Fruit fly (Drosophila melanogaster) whole organism, wandering third instar larva: ENCODE measurements around the gene ds.

Experiments
- Abd-B ChIP-seq: fragments of >200 bp; optimal IDR thresholded peaks from 2 replicates; lab custom pipeline; 2017; ENCODE audit warnings: missing biosample characterization, missing genetic modification characterization
- CG32264 ChIP-seq: fragments of 200-800 bp; sonication (Bioruptor generic); optimal IDR thresholded peaks from 2 replicates; lab custom pipeline; 2016; ENCODE audit warnings: missing biosample characterization, missing genetic modification characterization
- CG9705 ChIP-seq: fragments of 200-800 bp; sonication (Bioruptor generic); optimal IDR thresholded peaks from 2 replicates; lab custom pipeline; 2018; ENCODE audit warnings: missing biosample characterization, mild to moderate bottlenecking, missing genetic modification characterization
- CrebA ChIP-seq: fragments of 200-800 bp; sonication (Bioruptor generic); optimal IDR thresholded peaks from 2 replicates; lab custom pipeline; 2016; ENCODE audit warnings: missing biosample characterization, mild to moderate bottlenecking, missing genetic modification characterization, borderline replicate concordance
- Dfd ChIP-seq: fragments of >200 bp; optimal IDR thresholded peaks from 2 replicates; lab custom pipeline; 2017; ENCODE audit warnings: missing biosample characterization, missing genetic modification characterization
- Dif ChIP-seq: fragments of 200-275, 200-300 bp; sonication (Bioruptor generic); optimal IDR thresholded peaks from 2 replicates; lab custom pipeline; 2018; ENCODE audit warnings: missing biosample characterization, missing genetic modification characterization; ENCODE audit not compliant: partially characterized antibody
- HLH106 ChIP-seq: fragments of 200-800 bp; optimal IDR thresholded peaks from 3 replicates; lab custom pipeline; 2019; ENCODE audit warnings: missing biosample characterization, mild to moderate bottlenecking, missing genetic modification characterization, moderate library complexity
- Hnf4 ChIP-seq: fragments of 200-800 bp; sonication (Bioruptor generic); optimal IDR thresholded peaks from 2 replicates; lab custom pipeline; 2016; ENCODE audit warnings: missing biosample characterization, mild to moderate bottlenecking, missing genetic modification characterization
- Hr78 ChIP-seq: fragments of >200 bp; optimal IDR thresholded peaks from 2 replicates; lab custom pipeline; 2017; ENCODE audit warnings: missing biosample characterization, missing genetic modification characterization
- Hr83 ChIP-seq: fragments of 200-300 bp; sonication (Bioruptor generic); optimal IDR thresholded peaks from 2 replicates; lab custom pipeline; 2016; ENCODE audit warnings: missing biosample characterization, mild to moderate bottlenecking, missing genetic modification characterization, moderate library complexity; ENCODE audit not compliant: poor library complexity, severe bottlenecking
- Mio ChIP-seq: sonication (Bioruptor generic); optimal IDR thresholded peaks from 2 replicates; lab custom pipeline; 2016; ENCODE audit warnings: missing biosample characterization, missing genetic modification characterization
- Myc ChIP-seq: fragments of >200 bp; optimal IDR thresholded peaks from 2 replicates; lab custom pipeline; 2017
- N ChIP-seq: fragments of >200 bp; optimal IDR thresholded peaks from 2 replicates; lab custom pipeline; 2018; ENCODE audit warnings: missing biosample characterization, missing external identifiers, missing genetic modification characterization
- OdsH ChIP-seq: fragments of 200-800 bp; sonication (Bioruptor generic); optimal IDR thresholded peaks from 2 replicates; lab custom pipeline; 2016; ENCODE audit warnings: missing biosample characterization, mild to moderate bottlenecking, missing genetic modification characterization
- Rel ChIP-seq, 2 experiments: fragments of 200-800 bp; sonication (Bioruptor generic) in 1 of 2; optimal IDR thresholded peaks; 2 replicates in 1 of 2; 3 replicates in 1 of 2; lab custom pipeline; 2016 to 2019; ENCODE audit warnings: mild to moderate bottlenecking in 2 of 2, missing biosample characterization in 2 of 2, missing genetic modification characterization in 2 of 2, moderate library complexity in 1 of 2
- Sp1 ChIP-seq: fragments of 200-800 bp; sonication (Bioruptor generic); optimal IDR thresholded peaks from 3 replicates; lab custom pipeline; 2019; ENCODE audit warnings: missing biosample characterization, mild to moderate bottlenecking, missing genetic modification characterization, moderate library complexity
- Vsx2 ChIP-seq: fragments of 200-300, 225-300 bp; sonication (Bioruptor generic); optimal IDR thresholded peaks from 2 replicates; lab custom pipeline; 2018; ENCODE audit warnings: missing biosample characterization, missing genetic modification characterization; ENCODE audit not compliant: partially characterized antibody
- br ChIP-seq: fragments of 200-800 bp; sonication (Bioruptor generic); optimal IDR thresholded peaks from 2 replicates; lab custom pipeline; 2016; ENCODE audit warnings: missing biosample characterization, missing genetic modification characterization
- brk ChIP-seq: fragments of 200-800 bp; sonication (Bioruptor generic); optimal IDR thresholded peaks from 2 replicates; lab custom pipeline; 2016; ENCODE audit warnings: missing biosample characterization, mild to moderate bottlenecking, missing genetic modification characterization
- dl ChIP-seq, 2 experiments: fragments of 175-275, 200-275 bp in 1 of 2; fragments of 200-275 bp in 1 of 2; sonication (Bioruptor generic); optimal IDR thresholded peaks; lab custom pipeline; 2018; ENCODE audit warnings: mild to moderate bottlenecking in 2 of 2, missing biosample characterization in 2 of 2, missing genetic modification characterization in 2 of 2, moderate library complexity in 2 of 2; ENCODE audit not compliant: partially characterized antibody in 2 of 2, insufficient read depth in 1 of 2
- dmrt93B ChIP-seq: fragments of 200-800 bp; sonication (Bioruptor generic); optimal IDR thresholded peaks from 2 replicates; lab custom pipeline; 2018; ENCODE audit warnings: missing biosample characterization, mild to moderate bottlenecking, missing genetic modification characterization
- dsf ChIP-seq: sonication (Bioruptor generic); optimal IDR thresholded peaks from 2 replicates; lab custom pipeline; 2016; ENCODE audit warnings: missing biosample characterization, missing genetic modification characterization, borderline replicate concordance
- ey ChIP-seq: fragments of 200-800 bp; sonication (Bioruptor generic); optimal IDR thresholded peaks from 2 replicates; lab custom pipeline; 2016; ENCODE audit warnings: missing biosample characterization, missing genetic modification characterization
- foxo ChIP-seq, 2 experiments: fragments of 200-800 bp; sonication (Bioruptor generic); optimal IDR thresholded peaks; 2 replicates in 1 of 2; 3 replicates in 1 of 2; lab custom pipeline; 2016 to 2017; ENCODE audit warnings: missing biosample characterization in 2 of 2, missing genetic modification characterization in 2 of 2
- fru ChIP-seq: fragments of 200-800 bp; sonication (Bioruptor generic); optimal IDR thresholded peaks from 3 replicates; lab custom pipeline; 2016; ENCODE audit warnings: missing biosample characterization, mild to moderate bottlenecking, missing genetic modification characterization
- h ChIP-seq: fragments of 200-800 bp; sonication (Bioruptor generic); optimal IDR thresholded peaks from 3 replicates; lab custom pipeline; 2016; ENCODE audit warnings: missing biosample characterization, mild to moderate bottlenecking, missing genetic modification characterization
- jim ChIP-seq: fragments of 175-275, 200-325 bp; sonication (Bioruptor generic); optimal IDR thresholded peaks from 2 replicates; lab custom pipeline; 2016; ENCODE audit warnings: missing biosample characterization, mild to moderate bottlenecking, missing genetic modification characterization
- lola ChIP-seq: fragments of >200 bp; optimal IDR thresholded peaks from 2 replicates; lab custom pipeline; 2017; ENCODE audit warnings: missing biosample characterization, missing genetic modification characterization
- pan ChIP-seq: fragments of >200 bp; optimal IDR thresholded peaks from 2 replicates; lab custom pipeline; 2017
- psq ChIP-seq: fragments of 200-800 bp; sonication (Bioruptor generic); optimal IDR thresholded peaks from 3 replicates; lab custom pipeline; 2017; ENCODE audit warnings: missing biosample characterization, mild to moderate bottlenecking, missing genetic modification characterization, moderate library complexity
- rgr ChIP-seq: fragments of 200-800 bp; sonication (Bioruptor generic); optimal IDR thresholded peaks from 3 replicates; lab custom pipeline; 2016; ENCODE audit warnings: missing biosample characterization, mild to moderate bottlenecking, missing genetic modification characterization
- sage ChIP-seq: fragments of 200-800 bp; sonication (Bioruptor generic); optimal IDR thresholded peaks from 2 replicates; lab custom pipeline; 2016; ENCODE audit warnings: missing biosample characterization, mild to moderate bottlenecking, missing genetic modification characterization
- sv ChIP-seq: fragments of 200-800 bp; sonication (Bioruptor generic); optimal IDR thresholded peaks from 3 replicates; lab custom pipeline; 2016; ENCODE audit warnings: missing biosample characterization, missing genetic modification characterization
- tai ChIP-seq: sonication (Bioruptor generic); optimal IDR thresholded peaks from 2 replicates; lab custom pipeline; 2016; ENCODE audit warnings: missing biosample characterization, missing genetic modification characterization
- usp ChIP-seq: fragments of >200 bp; optimal IDR thresholded peaks from 2 replicates; lab custom pipeline; 2017; ENCODE audit warnings: missing biosample characterization, missing genetic modification characterization
- woc ChIP-seq: sonication (Bioruptor generic); optimal IDR thresholded peaks from 2 replicates; lab custom pipeline; 2016; ENCODE audit warnings: missing biosample characterization, mild to moderate bottlenecking, missing genetic modification characterization

Gene ds

dm6 chr2L:718280-718871, 3.6 kb upstream of the ds start:
- peak in 1 of 2 experiments; percentile 70 for TF ChIP-seq foxo (GFP tag; optimal IDR thresholded peaks at IDR 0.05; lab: Kevin White, UChicago)
- TF ChIP-seq CG32264 (GFP tag; lab: Kevin White, UChicago): peak; percentile 29
- TF ChIP-seq fru: peak; percentile 67
- TF ChIP-seq N (GFP tag; lab: Kevin White, UChicago): no peak
- TF ChIP-seq psq (GFP tag; lab: Kevin White, UChicago): peak; percentile 51
- no peak for TF ChIP-seq Mio (GFP tag; lab: Kevin White, UChicago)
- TF ChIP-seq woc: peak; percentile 27
- peak; percentile 77 for TF ChIP-seq ey
- TF ChIP-seq Sp1: peak; percentile 76
- TF ChIP-seq Rel (GFP tag; optimal IDR thresholded peaks at IDR 0.05; lab: Kevin White, UChicago): no peak
- TF ChIP-seq Rel (tag; optimal IDR thresholded peaks at IDR 0.05; lab: Kevin White, UChicago): peak; percentile 9
- peak; percentile 74 for TF ChIP-seq OdsH (GFP tag; lab: Kevin White, UChicago)
- no peak for TF ChIP-seq dl (GFP tag; optimal IDR thresholded peaks at IDR 0.05; lab: Kevin White, UChicago; ENCODE audit: insufficient read depth in 1 of 2, partially characterized antibody in 2 of 2)
- no peak for TF ChIP-seq Abd-B (GFP tag; lab: Kevin White, UChicago)
- TF ChIP-seq CG9705 (GFP tag; lab: Kevin White, UChicago): peak; percentile 12
- TF ChIP-seq HLH106 (tag; lab: Kevin White, UChicago): peak; percentile 75
- TF ChIP-seq h (GFP tag; lab: Kevin White, UChicago): peak; percentile 75
- peak; percentile 45 for TF ChIP-seq dmrt93B (GFP tag; lab: Kevin White, UChicago)
- TF ChIP-seq Vsx2 (GFP tag; lab: Kevin White, UChicago): no peak
- no peak for TF ChIP-seq Hr78 (GFP tag; lab: Kevin White, UChicago)
- peak; percentile 67 for TF ChIP-seq rgr (GFP tag; lab: Kevin White, UChicago)
- peak; percentile 68 for TF ChIP-seq Hnf4 (GFP tag; lab: Kevin White, UChicago)
- TF ChIP-seq tai (GFP tag; lab: Kevin White, UChicago): no peak
- TF ChIP-seq br: peak; percentile 80

- TF ChIP-seq Hr78 (GFP tag; lab: Kevin White, UChicago): no peak
- no peak for TF ChIP-seq fru
- TF ChIP-seq usp: no peak
- TF ChIP-seq rgr (GFP tag; lab: Kevin White, UChicago): peak; percentile 21
- no peak for TF ChIP-seq N (GFP tag; lab: Kevin White, UChicago)
- TF ChIP-seq HLH106 (tag; lab: Kevin White, UChicago): peak; percentile 48
- no peak for TF ChIP-seq lola
- peak in 1 of 2 experiments; percentile 23 for TF ChIP-seq foxo (GFP tag; optimal IDR thresholded peaks at IDR 0.05; lab: Kevin White, UChicago)
- TF ChIP-seq woc: peak; percentile 20
- no peak for TF ChIP-seq pan
- TF ChIP-seq brk (GFP tag; lab: Kevin White, UChicago): no peak
These were observed 3.0 kb upstream of the ds start for dm6 chr2L:717783-718182.

- TF ChIP-seq Hr78 (GFP tag; lab: Kevin White, UChicago) (no peak), Abd-B (GFP tag; lab: Kevin White, UChicago) (no peak), Hr83 (GFP tag; lab: Kevin White, UChicago) (no peak), Vsx2 (GFP tag; lab: Kevin White, UChicago) (no peak), br (no peak), Mio (GFP tag; lab: Kevin White, UChicago) (no peak), jim (no peak), sv (GFP tag; lab: Kevin White, UChicago) (no peak), CG9705 (GFP tag; lab: Kevin White, UChicago) (no peak), Rel (GFP tag; optimal IDR thresholded peaks at IDR 0.05; lab: Kevin White, UChicago) (no peak), Rel (tag; optimal IDR thresholded peaks at IDR 0.05; lab: Kevin White, UChicago) (no peak), Dfd (GFP tag; lab: Kevin White, UChicago) (no peak), sage (GFP tag; lab: Kevin White, UChicago) (no peak), lola (no peak), ey (no peak), Myc (lab: Kevin White, UChicago) (no peak), usp (no peak), Sp1 (no peak), fru (no peak), N (GFP tag; lab: Kevin White, UChicago) (no peak)
These were observed 1.8 kb upstream of the ds start for dm6 chr2L:716547-716946.

dm6 chr2L:715489-715849, 686 bp upstream of the ds start:
- TF ChIP-seq dmrt93B (GFP tag; lab: Kevin White, UChicago): peak; percentile 95
- peak; percentile 98 for TF ChIP-seq h (GFP tag; lab: Kevin White, UChicago)
- TF ChIP-seq dl (GFP tag; optimal IDR thresholded peaks at IDR 0.05; lab: Kevin White, UChicago; ENCODE audit: insufficient read depth in 1 of 2, partially characterized antibody in 2 of 2): no peak
- TF ChIP-seq Hr83 (GFP tag; lab: Kevin White, UChicago): peak; percentile 22
- TF ChIP-seq usp: no peak
- peak; percentile 79 for TF ChIP-seq CrebA
- TF ChIP-seq rgr (GFP tag; lab: Kevin White, UChicago): peak; percentile 97
- no peak for TF ChIP-seq Abd-B (GFP tag; lab: Kevin White, UChicago)
- TF ChIP-seq OdsH (GFP tag; lab: Kevin White, UChicago): peak; percentile 98
- TF ChIP-seq N (GFP tag; lab: Kevin White, UChicago): no peak
- no peak for TF ChIP-seq lola
- TF ChIP-seq ey: peak; percentile 98
- peak; percentile 96 for TF ChIP-seq Sp1
- peak; percentile 75 for TF ChIP-seq dsf (GFP tag; lab: Kevin White, UChicago)
- no peak for TF ChIP-seq Dif (GFP tag; lab: Kevin White, UChicago)
- TF ChIP-seq Mio (GFP tag; lab: Kevin White, UChicago): peak; percentile 83
- peak; percentile 78 for TF ChIP-seq Rel (GFP tag; optimal IDR thresholded peaks at IDR 0.05; lab: Kevin White, UChicago)
- peak; percentile 65 for TF ChIP-seq Rel (tag; optimal IDR thresholded peaks at IDR 0.05; lab: Kevin White, UChicago)
- peak; percentile 97 for TF ChIP-seq fru
- TF ChIP-seq foxo (GFP tag; optimal IDR thresholded peaks at IDR 0.05; lab: Kevin White, UChicago): peak; percentile 74 to 97
- peak; percentile 93 for TF ChIP-seq CG32264 (GFP tag; lab: Kevin White, UChicago)
- TF ChIP-seq Myc (lab: Kevin White, UChicago): no peak
- peak; percentile 99 for TF ChIP-seq woc
- peak; percentile 98 for TF ChIP-seq br
- TF ChIP-seq sv (GFP tag; lab: Kevin White, UChicago): peak; percentile 72
- TF ChIP-seq Vsx2 (GFP tag; lab: Kevin White, UChicago): peak; percentile 96
